Worm (Caenorhabditis elegans): ENCODE measurements around the gene tcl-2.

tcl-2 gene

DNA sequence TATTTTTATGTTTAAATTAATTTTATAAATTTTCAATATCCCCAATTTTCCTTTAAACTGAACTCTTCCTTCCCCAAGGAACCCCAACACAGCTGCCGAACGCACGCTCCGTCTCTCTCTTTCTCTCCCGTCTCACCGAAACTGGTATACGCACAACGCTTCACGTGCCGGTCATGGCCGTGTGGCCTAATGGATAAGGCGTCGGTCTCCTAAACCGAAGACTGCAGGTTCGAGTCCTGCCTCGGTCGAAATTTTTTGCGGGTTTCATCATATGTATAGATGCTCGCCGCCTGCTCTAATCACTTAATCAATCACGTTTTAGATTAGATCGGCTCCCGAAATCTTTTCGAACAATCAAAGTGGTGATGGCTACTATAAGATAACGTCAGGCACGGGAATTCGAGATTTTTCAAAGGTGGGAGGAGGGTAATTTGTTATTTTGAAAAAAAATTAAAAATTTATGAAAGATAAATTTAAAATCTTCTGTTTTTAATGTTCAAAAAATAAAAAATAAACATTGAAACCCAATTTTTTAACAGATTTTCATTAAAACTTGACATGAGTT lies 35.0 kb upstream of the tcl-2 start (continued):
- TF ChIP-seq odd-2 (tag; optimal IDR thresholded peaks at IDR 0.05) (peak; percentile 68), ceh-48 (tag; optimal IDR thresholded peaks at IDR 0.05) (peak; percentile 87), elt-4 (tag; optimal IDR thresholded peaks at IDR 0.05) (no peak), lim-6 (tag; optimal IDR thresholded peaks at IDR 0.05) (no peak), T23F11.4 (GFP tag; optimal IDR thresholded peaks at IDR 0.05) (peak; percentile 93), unc-55 (GFP tag; optimal IDR thresholded peaks at IDR 0.05) (peak; percentile 23), ceh-30 (tag; optimal IDR thresholded peaks at IDR 0.05) (no peak), ceh-2 (tag; optimal IDR thresholded peaks at IDR 0.05) (peak; percentile 73), sdc-2 (tag; optimal IDR thresholded peaks at IDR 0.05) (peak; percentile 82), dve-1 (tag; optimal IDR thresholded peaks at IDR 0.05) (peak; percentile 71), ttx-3 (tag; optimal IDR thresholded peaks at IDR 0.05) (peak; percentile 93), ceh-34 (tag; optimal IDR thresholded peaks at IDR 0.05) (peak; percentile 91), dmd-4 (tag; optimal IDR thresholded peaks at IDR 0.05; ENCODE audit: borderline replicate concordance) (peak; percentile 85), F13H6.1 (tag; optimal IDR thresholded peaks at IDR 0.05) (peak; percentile 75), zip-5 (tag; optimal IDR thresholded peaks at IDR 0.05) (peak; percentile 75), unc-86 (tag; optimal IDR thresholded peaks at IDR 0.05) (peak; percentile 90), tbx-7 (tag; optimal IDR thresholded peaks at IDR 0.05) (peak; percentile 40), pat-9 (tag; optimal IDR thresholded peaks at IDR 0.05) (peak; percentile 95), unc-42 (tag; optimal IDR thresholded peaks at IDR 0.05) (peak; percentile 42), Y22D7AL.16 (tag; optimal IDR thresholded peaks at IDR 0.05) (peak; percentile 92)

DNA sequence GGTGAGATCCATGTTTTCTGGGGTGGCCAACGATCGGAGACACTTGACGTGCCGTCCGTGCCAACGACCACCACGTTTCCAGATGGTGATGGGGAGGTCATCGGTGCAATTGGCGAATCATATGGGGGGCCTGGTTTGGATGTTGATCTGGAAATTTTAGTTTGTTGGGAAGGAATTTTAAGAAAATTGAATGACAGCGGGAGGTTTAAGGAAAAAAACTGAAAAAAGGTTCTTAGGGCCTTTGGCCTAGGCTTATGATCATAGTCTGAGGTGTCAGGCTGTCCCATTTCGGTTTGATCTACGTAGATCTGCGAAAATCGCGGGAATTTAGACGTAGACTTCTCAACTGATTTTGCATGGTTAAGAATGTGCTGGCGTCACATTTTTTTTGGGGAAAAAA lies 31.1 kb upstream of the tcl-2 start, which contains the start of gene col-99:
Gene col-99, minus strand, starts transcription at position 101 of the 400 bp plus-strand sequence.
- TF ChIP-seq syd-9 (tag; optimal IDR thresholded peaks at IDR 0.05) (no peak), ets-4 (tag; optimal IDR thresholded peaks at IDR 0.05) (no peak), odd-2 (tag; optimal IDR thresholded peaks at IDR 0.05) (no peak), Y22D7AL.16 (tag; optimal IDR thresholded peaks at IDR 0.05) (no peak)

- no peak for TF ChIP-seq pax-1 (tag; optimal IDR thresholded peaks at IDR 0.05)
- TF ChIP-seq eyg-1 (tag; optimal IDR thresholded peaks at IDR 0.05): no peak
- no peak for TF ChIP-seq ceh-48 (tag; optimal IDR thresholded peaks at IDR 0.05)
- TF ChIP-seq madf-2 (tag; optimal IDR thresholded peaks at IDR 0.05): no peak
- TF ChIP-seq dmd-4 (tag; optimal IDR thresholded peaks at IDR 0.05; ENCODE audit: borderline replicate concordance): no peak
- no peak for TF ChIP-seq ceh-19 (GFP tag; optimal IDR thresholded peaks at IDR 0.05)
- TF ChIP-seq npax-4 (tag; optimal IDR thresholded peaks at IDR 0.05): no peak
- no peak for TF ChIP-seq ceh-45 (GFP tag; IDR thresholded peaks at IDR 0.05)
- no peak for TF ChIP-seq fax-1 (tag; optimal IDR thresholded peaks at IDR 0.05)
- no peak for TF ChIP-seq pat-9 (tag; optimal IDR thresholded peaks at IDR 0.05)
- no peak for TF ChIP-seq lin-11 (tag; optimal IDR thresholded peaks at IDR 0.05)
- TF ChIP-seq ceh-2 (tag; optimal IDR thresholded peaks at IDR 0.05): no peak
- no peak for TF ChIP-seq unc-3 (GFP tag; conservative IDR thresholded peaks at IDR 0.05)
- TF ChIP-seq unc-3 (tag; optimal IDR thresholded peaks at IDR 0.05): no peak
- TF ChIP-seq ceh-34 (tag; optimal IDR thresholded peaks at IDR 0.05): no peak
Measured at ce11 chrIV:148756-149155, 30.1 kb upstream of the tcl-2 start.

ce11 chrIV:149794-150193 lies 29.1 kb upstream of the tcl-2 start:
- TF ChIP-seq gmeb-2 (tag; optimal IDR thresholded peaks at IDR 0.05): no peak
- TF ChIP-seq hlh-30 (tag; optimal IDR thresholded peaks at IDR 0.05; ENCODE audit: insufficient read depth): no peak
- TF ChIP-seq zip-5 (tag; optimal IDR thresholded peaks at IDR 0.05): no peak
- no peak for TF ChIP-seq ceh-31 (tag; optimal IDR thresholded peaks at IDR 0.05)
- TF ChIP-seq K09A11.1 (tag; optimal IDR thresholded peaks at IDR 0.05; ENCODE audit: insufficient read depth): no peak
- no peak for TF ChIP-seq pha-4 (tag; optimal IDR thresholded peaks at IDR 0.05)
- TF ChIP-seq lin-11 (tag; optimal IDR thresholded peaks at IDR 0.05): no peak
- no peak for TF ChIP-seq pqm-1 (tag; optimal IDR thresholded peaks at IDR 0.05)
- TF ChIP-seq C08G9.2 (tag; optimal IDR thresholded peaks at IDR 0.05): no peak
- no peak for TF ChIP-seq ceh-22 (tag; optimal IDR thresholded peaks at IDR 0.05)
- no peak for TF ChIP-seq eyg-1 (tag; optimal IDR thresholded peaks at IDR 0.05)
- TF ChIP-seq mec-3 (tag; optimal IDR thresholded peaks at IDR 0.05; ENCODE audit: borderline replicate concordance): no peak

Data from whole organism, late embryonic.